Fruit fly (Drosophila melanogaster): ENCODE measurements around the gene Xport-A.

The Xport-A gene

dm6 chr3R:19875118-19875887 lies 39.9 kb downstream of the Xport-A start, which contains the start of gene Mrp5 (continued):
- TF ChIP-seq CG10565 (GFP tag; optimal IDR thresholded peaks at IDR 0.05) (no peak), CG18599 (GFP tag; optimal IDR thresholded peaks at IDR 0.05) (peak; percentile 36), bigmax (GFP tag; optimal IDR thresholded peaks at IDR 0.05) (no peak), E2f2 (GFP tag; IDR thresholded peaks at IDR 0.05) (peak; percentile 26; the same call in 1 of the 2 replicates), CG17568 (GFP tag; optimal IDR thresholded peaks at IDR 0.05) (peak; percentile 29), Fer3 (tag; optimal IDR thresholded peaks at IDR 0.05) (peak; percentile 15), pita (GFP tag; optimal IDR thresholded peaks at IDR 0.05) (no peak), CG7372 (GFP tag; IDR thresholded peaks at IDR 0.05) (no peak), nom (GFP tag; optimal IDR thresholded peaks at IDR 0.05) (peak; percentile 56), Fer2 (tag; optimal IDR thresholded peaks at IDR 0.05) (peak; percentile 10), CG3838 (GFP tag; optimal IDR thresholded peaks at IDR 0.05) (no peak), pan (optimal IDR thresholded peaks at IDR 0.05) (no peak), pan (GFP tag; optimal IDR thresholded peaks at IDR 0.05 in 1 of 2, IDR thresholded peaks at IDR 0.05 in 1 of 2) (peak in 1 of 2 experiments; percentile 62), CG10147 (GFP tag; optimal IDR thresholded peaks at IDR 0.05) (no peak), fu2 (GFP tag; optimal IDR thresholded peaks at IDR 0.05) (no peak), CG7839 (tag; optimal IDR thresholded peaks at IDR 0.05) (peak; percentile 53), exex (tag; optimal IDR thresholded peaks at IDR 0.05) (peak; percentile 10), Hr39 (optimal IDR thresholded peaks at IDR 0.05) (no peak), ssp (GFP tag; IDR thresholded peaks at IDR 0.05) (peak; percentile 44), bbx (GFP tag; IDR thresholded peaks at IDR 0.05; ENCODE audit: partially characterized antibody) (peak; percentile 34; the same call in 1 of the 2 replicates), CG10274 (GFP tag; optimal IDR thresholded peaks at IDR 0.05) (no peak), CG8388 (GFP tag; optimal IDR thresholded peaks at IDR 0.05) (peak; percentile 98), z (GFP tag; IDR thresholded peaks at IDR 0.05) (no peak), Mes4 (GFP tag; optimal IDR thresholded peaks at IDR 0.05) (no peak), kni (GFP tag; optimal IDR thresholded peaks at IDR 0.05) (peak; percentile 63), gce (GFP tag; IDR thresholded peaks at IDR 0.05) (peak; percentile 43; the same call in 1 of the 3 replicates), Ets97D (GFP tag; optimal IDR thresholded peaks at IDR 0.05) (peak; percentile 4), nmo (GFP tag; optimal IDR thresholded peaks at IDR 0.05) (peak; percentile 41), CG6791 (GFP tag; IDR thresholded peaks at IDR 0.05; ENCODE audit: partially characterized antibody) (no peak), trem (tag; optimal IDR thresholded peaks at IDR 0.05) (no peak), Tbp (GFP tag; optimal IDR thresholded peaks at IDR 0.05) (no peak), CG11456 (GFP tag; IDR thresholded peaks at IDR 0.05) (peak; percentile 80), CG14860 (GFP tag; IDR thresholded peaks at IDR 0.05; ENCODE audit: partially characterized antibody) (no peak), HLH3B (GFP tag; IDR thresholded peaks at IDR 0.05) (peak; percentile 64), unc-4 (GFP tag; IDR thresholded peaks at IDR 0.05; ENCODE audit: partially characterized antibody) (no peak), wek (GFP tag; optimal IDR thresholded peaks at IDR 0.05) (peak; percentile 64), CG11696 (GFP tag; IDR thresholded peaks at IDR 0.05) (peak; percentile 48), Dbx (GFP tag; IDR thresholded peaks at IDR 0.05) (peak; percentile 46; the same call in 1 of the 3 replicates), NC2α (GFP tag; optimal IDR thresholded peaks at IDR 0.05) (no peak), CG17359 (tag; optimal IDR thresholded peaks at IDR 0.05) (peak; percentile 48), Ets65A (GFP tag) (peak; percentile 73), Fer1 (GFP tag; optimal IDR thresholded peaks at IDR 0.05) (peak; percentile 11), cg (GFP tag; optimal IDR thresholded peaks at IDR 0.05) (peak; percentile 78), Trl (optimal IDR thresholded peaks at IDR 0.05) (peak; percentile 69 to 71), Trl (GFP tag; optimal IDR thresholded peaks at IDR 0.05) (no peak), danr (GFP tag; IDR thresholded peaks at IDR 0.05) (no peak), stc (GFP tag; IDR thresholded peaks at IDR 0.05) (peak; percentile 30; the same call in 1 of the 2 replicates), CG18476 (GFP tag; optimal IDR thresholded peaks at IDR 0.05) (no peak), CG31365 (tag; optimal IDR thresholded peaks at IDR 0.05) (no peak), CG1233 (GFP tag; optimal IDR thresholded peaks at IDR 0.05) (no peak)

Data from whole organism, embryonic.